Worm (Caenorhabditis elegans): ENCODE data around the gene F22B5.6.

- TF ChIP-seq pha-2 (tag; optimal IDR thresholded peaks at IDR 0.05) (no peak), hlh-6 (tag; optimal IDR thresholded peaks at IDR 0.05) (no peak), dve-1 (tag; optimal IDR thresholded peaks at IDR 0.05) (no peak), elt-2 (tag; optimal IDR thresholded peaks at IDR 0.05) (no peak), ceh-45 (GFP tag; IDR thresholded peaks at IDR 0.05) (no peak), ceh-9 (tag; optimal IDR thresholded peaks at IDR 0.05) (no peak), fkh-10 (GFP tag; optimal IDR thresholded peaks at IDR 0.05) (no peak)
Measured at ce11 chrII:8420775-8421388, 35.1 kb downstream of the F22B5.6 start.
